Worm (Caenorhabditis elegans) whole organism, midembryonic: ENCODE results near the gene prp-40.

Experiments used
- T22C8.4 ChIP-seq: fragments of 200-800 bp; sonication (Bioruptor generic); IDR thresholded peaks from 2 replicates; pipeline ENCODE4 v1.3.6; 2022; ENCODE audit warnings: missing genetic modification characterization, missing compliant biosample characterization
- cog-1 ChIP-seq: sonication (generic microtip); optimal IDR thresholded peaks from 2 replicates; lab custom pipeline; 2016; ENCODE audit warnings: missing genetic modification characterization, missing compliant biosample characterization
- flt-1 ChIP-seq: fragments of 200-800 bp; sonication (Bioruptor generic); IDR thresholded peaks from 2 replicates; pipeline ENCODE4 v1.3.6; 2022; ENCODE audit warnings: missing genetic modification characterization, missing compliant biosample characterization
- klf-2 ChIP-seq: fragments of 200-800 bp; sonication (Bioruptor generic); conservative IDR thresholded peaks from 2 replicates; pipeline ENCODE4 v1.3.6; 2022; ENCODE audit warnings: missing genetic modification reagents, missing genetic modification characterization, missing compliant biosample characterization
- med-1 ChIP-seq: sonication (generic microtip); optimal IDR thresholded peaks from 2 replicates; lab custom pipeline; 2017; ENCODE audit warnings: missing genetic modification characterization, mild to moderate bottlenecking, missing compliant biosample characterization, antibody characterized with exemption, missing genetic modification reagents; ENCODE audit not compliant: insufficient read depth
- ref-1 ChIP-seq: fragments of 200-800 bp; sonication (Bioruptor generic); conservative IDR thresholded peaks from 2 replicates; pipeline ENCODE4 v1.3.6; 2022; ENCODE audit warnings: missing genetic modification reagents, missing genetic modification characterization, missing compliant biosample characterization
- tab-1 ChIP-seq: fragments of 200-800 bp; sonication (Bioruptor generic); IDR thresholded peaks from 2 replicates; pipeline ENCODE4 v1.3.6; 2022; ENCODE audit warnings: missing genetic modification characterization, missing compliant biosample characterization
- ztf-23 ChIP-seq: fragments of 200-800 bp; sonication (Bioruptor generic); IDR thresholded peaks from 2 replicates; pipeline ENCODE4 v1.3.6; 2022; ENCODE audit warnings: missing genetic modification reagents, missing genetic modification characterization, missing compliant biosample characterization
- ztf-29 ChIP-seq: fragments of 200-800 bp; sonication (Bioruptor generic); IDR thresholded peaks from 2 replicates; pipeline ENCODE4 v1.3.6; 2022; ENCODE audit warnings: missing genetic modification reagents, missing genetic modification characterization, missing compliant biosample characterization

prp-40 gene

DNA sequence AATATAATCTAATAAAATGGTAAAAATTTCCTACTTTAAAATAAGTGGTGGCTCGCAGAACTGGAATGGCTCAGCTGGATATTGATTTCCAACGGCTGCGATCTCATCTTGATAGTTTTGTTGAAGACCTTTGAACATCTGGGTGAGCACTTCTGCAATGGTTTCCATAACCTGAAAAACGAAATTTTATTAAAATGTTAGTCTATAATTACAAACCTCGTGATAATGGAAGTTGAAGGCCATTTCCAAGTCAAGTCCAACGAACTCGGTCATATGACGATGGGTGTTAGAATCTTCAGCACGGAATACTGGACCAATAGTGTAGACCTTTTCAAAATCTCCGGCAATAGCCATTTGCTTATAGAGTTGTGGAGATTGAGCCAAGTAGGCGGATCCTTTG lies 32.1 kb upstream of the prp-40 start:
- no peak for TF ChIP-seq cog-1 (tag; lab: Kevin White, UChicago)
- no peak for TF ChIP-seq med-1 (GFP tag; lab: Kevin White, UChicago)
- no peak for TF ChIP-seq ztf-29 (GFP tag; lab: Robert Waterston, UW)
- no peak for TF ChIP-seq ztf-23
- no peak for TF ChIP-seq klf-2 (GFP tag; lab: Robert Waterston, UW)
- TF ChIP-seq tab-1 (GFP tag; lab: Robert Waterston, UW): no peak
- TF ChIP-seq flt-1 (GFP tag; lab: Robert Waterston, UW): no peak
- TF ChIP-seq ref-1: no peak
- no peak for TF ChIP-seq T22C8.4 (GFP tag; lab: Robert Waterston, UW)

DNA sequence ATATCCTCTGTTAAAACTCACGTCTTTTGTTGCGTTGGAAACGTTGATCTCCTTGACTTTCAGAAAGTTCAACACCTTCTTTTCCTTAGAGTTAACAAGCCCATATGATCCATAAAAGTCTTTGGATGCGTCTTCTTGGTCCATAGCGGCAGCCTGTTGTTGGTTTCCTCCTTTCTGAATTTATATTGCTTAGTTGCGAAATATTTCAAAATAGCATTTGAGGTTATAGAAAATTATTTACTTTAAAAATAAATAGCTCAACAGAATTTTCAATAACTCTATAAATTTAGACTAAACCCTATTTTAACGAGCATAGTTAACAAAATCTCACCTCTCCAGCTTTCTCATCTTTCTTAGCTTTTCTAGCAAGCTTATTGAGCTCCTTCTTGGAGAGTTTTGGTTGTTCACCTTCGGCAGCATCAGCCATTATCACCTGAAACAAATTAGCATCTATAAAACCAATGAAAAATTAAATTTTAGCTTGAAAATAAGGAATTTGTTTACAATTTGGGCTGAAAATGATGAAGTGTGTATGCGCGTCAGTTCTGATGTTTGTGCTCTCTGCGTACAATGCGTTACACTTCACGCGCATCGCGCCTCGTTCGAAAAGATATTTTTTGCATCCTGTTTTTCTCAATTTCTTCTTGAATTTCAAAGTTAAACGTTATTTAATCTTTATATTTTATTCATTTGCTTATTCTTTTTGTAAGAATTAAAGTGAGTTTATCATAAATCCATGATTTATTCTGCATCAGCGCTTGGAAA lies 30.9 kb upstream of the prp-40 start, which contains the start of the genes dars-1 and ctr-9:
Gene dars-1 (minus strand): TSS at position 433 of the 765 bp plus-strand sequence.
Gene ctr-9 (plus strand): TSS at position 614 of the 765 bp plus-strand sequence.
- TF ChIP-seq ref-1 (no peak), tab-1 (GFP tag; lab: Robert Waterston, UW) (no peak), med-1 (GFP tag; lab: Kevin White, UChicago) (no peak)

DNA sequence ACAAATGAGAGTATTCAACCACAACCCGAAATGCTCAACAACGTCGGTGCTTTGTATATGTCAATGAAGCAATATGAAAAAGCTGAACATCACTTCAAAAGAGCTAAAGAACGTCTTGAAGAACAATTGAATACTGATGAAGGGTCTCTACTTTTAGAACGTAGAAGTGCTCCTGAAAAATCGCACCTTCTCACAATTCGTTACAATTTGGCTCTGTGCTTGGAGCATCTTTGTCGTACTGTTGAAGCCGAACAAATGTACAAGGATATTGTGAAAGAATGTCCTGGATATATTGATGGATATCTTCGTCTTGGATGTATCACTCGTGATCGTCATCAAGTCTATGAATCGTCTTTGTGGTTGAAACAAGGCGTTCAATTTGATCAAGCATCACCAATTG lies 27.7 kb upstream of the prp-40 start:
- TF ChIP-seq klf-2 (GFP tag; lab: Robert Waterston, UW) (no peak), tab-1 (GFP tag; lab: Robert Waterston, UW) (no peak), ztf-29 (GFP tag; lab: Robert Waterston, UW) (no peak), flt-1 (GFP tag; lab: Robert Waterston, UW) (no peak), ref-1 (no peak), med-1 (GFP tag; lab: Kevin White, UChicago) (no peak), cog-1 (tag; lab: Kevin White, UChicago) (no peak), T22C8.4 (GFP tag; lab: Robert Waterston, UW) (no peak), ztf-23 (no peak)

DNA sequence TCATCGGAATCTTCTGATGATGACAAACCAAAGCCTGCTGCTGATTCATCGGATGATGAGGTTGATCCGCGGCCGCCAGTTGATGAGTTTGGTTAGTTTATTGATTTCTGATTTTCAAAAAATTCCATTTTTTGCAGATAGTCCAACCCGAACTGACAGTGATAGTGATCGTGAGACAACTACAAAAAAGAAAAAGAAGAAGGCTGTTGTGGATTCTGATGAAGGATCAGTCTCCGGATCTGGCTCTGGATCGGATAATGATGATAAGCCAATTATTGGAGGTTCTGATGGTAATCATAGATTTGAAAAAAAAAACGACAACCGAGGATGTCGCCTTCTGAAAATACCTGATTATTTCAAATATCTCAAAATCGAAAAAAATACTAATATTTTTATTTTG lies 25.8 kb upstream of the prp-40 start:
- no peak for TF ChIP-seq ztf-29 (GFP tag; lab: Robert Waterston, UW)
- TF ChIP-seq ztf-23: no peak
- no peak for TF ChIP-seq klf-2 (GFP tag; lab: Robert Waterston, UW)
- TF ChIP-seq flt-1 (GFP tag; lab: Robert Waterston, UW): no peak
- TF ChIP-seq cog-1 (tag; lab: Kevin White, UChicago): no peak
- no peak for TF ChIP-seq ref-1
- TF ChIP-seq tab-1 (GFP tag; lab: Robert Waterston, UW): no peak
- no peak for TF ChIP-seq med-1 (GFP tag; lab: Kevin White, UChicago)
- no peak for TF ChIP-seq T22C8.4 (GFP tag; lab: Robert Waterston, UW)

DNA sequence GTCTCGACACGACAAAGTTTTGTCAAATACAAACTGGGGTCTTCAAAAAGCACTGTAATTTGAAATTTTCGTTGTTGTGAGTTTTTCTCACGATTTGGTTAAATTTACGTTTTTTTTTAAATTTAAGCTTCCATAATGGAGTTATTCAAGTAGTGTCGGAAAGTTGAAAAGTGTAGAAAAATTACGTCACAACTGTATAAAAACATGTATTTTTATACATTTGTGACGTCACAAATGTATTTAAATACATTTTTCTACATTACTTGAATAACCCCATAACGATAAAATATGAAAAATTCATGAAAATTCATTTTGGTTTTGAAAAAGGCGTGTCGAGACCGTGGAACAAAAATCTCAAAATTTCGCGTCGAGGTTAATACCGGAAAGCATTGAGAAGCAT lies 24.5 kb upstream of the prp-40 start:
- TF ChIP-seq ztf-29 (GFP tag; lab: Robert Waterston, UW) (no peak), tab-1 (GFP tag; lab: Robert Waterston, UW) (no peak), med-1 (GFP tag; lab: Kevin White, UChicago) (no peak), klf-2 (GFP tag; lab: Robert Waterston, UW) (no peak), T22C8.4 (GFP tag; lab: Robert Waterston, UW) (no peak), ref-1 (no peak), flt-1 (GFP tag; lab: Robert Waterston, UW) (no peak), cog-1 (tag; lab: Kevin White, UChicago) (no peak), ztf-23 (no peak)

DNA sequence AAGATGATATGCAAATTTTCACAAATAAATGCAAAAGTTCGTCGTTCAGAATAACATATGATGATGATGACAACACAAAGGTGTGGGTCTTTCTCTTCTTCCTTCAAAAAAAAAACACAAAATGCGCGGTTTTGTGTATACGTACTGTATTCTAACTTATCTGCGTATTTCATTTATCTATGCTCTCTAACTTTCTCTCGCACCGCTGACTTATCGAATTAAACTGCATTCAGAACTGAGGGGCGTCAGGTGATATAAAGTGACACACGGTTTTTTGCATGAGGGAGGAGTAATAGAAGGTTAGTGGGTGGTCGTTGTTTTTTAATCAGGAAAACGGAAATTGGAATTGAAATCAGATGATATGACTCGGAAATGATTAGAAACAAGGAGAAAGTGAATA lies 21.6 kb upstream of the prp-40 start, which contains the start of gene sod-4:
Gene sod-4 (minus strand): TSS at position 109 of the 400 bp plus-strand sequence.
- TF ChIP-seq ztf-23 (no peak), med-1 (GFP tag; lab: Kevin White, UChicago) (no peak), ref-1 (no peak), cog-1 (tag; lab: Kevin White, UChicago) (no peak), klf-2 (GFP tag; lab: Robert Waterston, UW) (no peak), flt-1 (GFP tag; lab: Robert Waterston, UW) (no peak), tab-1 (GFP tag; lab: Robert Waterston, UW) (no peak), T22C8.4 (GFP tag; lab: Robert Waterston, UW) (no peak), ztf-29 (GFP tag; lab: Robert Waterston, UW) (no peak)

DNA sequence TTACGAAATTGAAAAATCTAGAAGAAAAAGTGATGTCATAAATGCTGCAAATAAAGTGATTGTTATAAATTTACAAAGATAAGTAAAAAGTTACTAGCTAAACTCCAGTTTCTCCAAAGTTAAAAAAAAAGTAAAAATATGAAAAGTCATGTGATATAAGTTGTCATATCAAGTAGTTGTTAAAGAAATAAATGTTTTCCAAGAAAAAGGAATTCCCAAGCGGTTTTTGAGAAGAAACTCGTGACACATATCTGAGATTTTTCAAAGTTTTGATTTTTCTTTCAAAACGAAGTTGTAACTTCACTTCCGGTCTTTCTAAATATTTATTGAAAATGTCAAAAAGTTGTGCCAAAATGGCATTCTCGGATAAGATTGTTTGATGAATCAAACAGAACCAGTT lies 20.8 kb upstream of the prp-40 start:
- TF ChIP-seq cog-1 (tag; lab: Kevin White, UChicago): no peak
- TF ChIP-seq tab-1 (GFP tag; lab: Robert Waterston, UW): no peak
- no peak for TF ChIP-seq med-1 (GFP tag; lab: Kevin White, UChicago)
- no peak for TF ChIP-seq ref-1
- TF ChIP-seq T22C8.4 (GFP tag; lab: Robert Waterston, UW): no peak
- no peak for TF ChIP-seq ztf-23
- TF ChIP-seq ztf-29 (GFP tag; lab: Robert Waterston, UW): no peak
- TF ChIP-seq klf-2 (GFP tag; lab: Robert Waterston, UW): no peak
- TF ChIP-seq flt-1 (GFP tag; lab: Robert Waterston, UW): no peak

DNA sequence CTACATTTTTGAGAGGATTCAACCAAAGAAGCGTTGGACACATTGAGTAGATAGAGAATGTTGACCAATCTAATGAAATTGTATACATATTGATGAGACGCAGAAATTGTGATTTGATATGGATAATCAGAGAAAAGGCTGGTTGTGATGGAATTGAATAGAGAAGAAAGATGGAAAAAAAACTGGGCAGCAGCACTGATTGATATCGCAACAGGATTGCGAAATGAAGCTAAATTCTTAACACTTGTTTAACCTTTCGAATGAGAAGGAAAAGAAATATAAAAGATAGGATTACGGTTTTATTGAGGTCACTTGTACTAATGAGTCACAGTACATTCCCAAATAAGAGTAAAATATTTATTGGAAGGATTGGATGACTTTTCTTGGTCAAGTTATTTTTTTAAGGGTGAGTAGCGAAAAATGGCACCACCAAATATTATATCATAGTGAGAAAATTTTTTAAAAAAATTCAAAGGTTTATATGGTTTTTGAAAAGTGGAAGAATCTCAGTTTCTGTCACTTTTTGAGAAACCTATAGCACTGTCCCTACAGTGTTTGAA lies 19.6 kb upstream of the prp-40 start:
- TF ChIP-seq cog-1 (tag; lab: Kevin White, UChicago): no peak
- TF ChIP-seq med-1 (GFP tag; lab: Kevin White, UChicago): no peak
- TF ChIP-seq tab-1 (GFP tag; lab: Robert Waterston, UW): no peak
- no peak for TF ChIP-seq T22C8.4 (GFP tag; lab: Robert Waterston, UW)
- no peak for TF ChIP-seq ztf-23
- TF ChIP-seq ref-1: no peak
- TF ChIP-seq ztf-29 (GFP tag; lab: Robert Waterston, UW): no peak
- TF ChIP-seq klf-2 (GFP tag; lab: Robert Waterston, UW): no peak
- no peak for TF ChIP-seq flt-1 (GFP tag; lab: Robert Waterston, UW)

DNA sequence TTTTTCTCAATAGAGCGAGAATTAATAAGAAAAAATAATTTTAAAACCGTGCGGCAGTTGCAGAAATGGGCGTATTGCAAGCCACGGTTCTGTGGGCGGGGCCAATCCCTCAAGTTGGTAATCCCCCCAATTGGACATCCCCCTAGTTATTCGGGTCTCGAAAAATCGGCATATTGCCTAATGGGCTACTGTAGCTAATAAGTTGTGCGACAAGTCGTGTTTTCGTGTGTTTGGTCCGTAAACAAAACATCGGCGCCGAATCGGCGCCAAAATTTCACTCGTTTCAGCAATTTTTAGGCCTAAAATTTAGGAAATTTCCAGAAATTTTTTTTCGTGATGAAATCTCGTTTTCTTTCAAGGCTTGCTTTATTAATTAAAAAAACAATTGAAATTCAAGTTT lies 17.5 kb upstream of the prp-40 start:
- TF ChIP-seq cog-1 (tag; lab: Kevin White, UChicago) (no peak), ref-1 (no peak), ztf-23 (no peak), T22C8.4 (GFP tag; lab: Robert Waterston, UW) (no peak), flt-1 (GFP tag; lab: Robert Waterston, UW) (no peak), ztf-29 (GFP tag; lab: Robert Waterston, UW) (no peak), med-1 (GFP tag; lab: Kevin White, UChicago) (no peak), klf-2 (GFP tag; lab: Robert Waterston, UW) (no peak), tab-1 (GFP tag; lab: Robert Waterston, UW) (no peak)
